Worm (Caenorhabditis elegans): Measurements from ENCODE around the gene str-198.

The str-198 gene

DNA sequence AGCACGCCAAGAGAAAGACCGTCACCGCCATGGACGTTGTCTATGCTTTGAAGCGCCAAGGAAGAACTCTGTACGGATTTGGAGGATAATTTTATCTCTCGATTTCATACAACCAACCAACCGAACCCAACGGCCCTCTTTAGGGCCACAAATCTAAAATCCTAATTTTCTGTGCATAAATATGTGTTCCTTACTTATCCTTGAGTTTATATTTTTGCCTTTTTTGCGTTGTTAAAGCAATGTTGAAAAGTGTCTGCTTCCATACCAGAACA, 4.9 kb upstream of the str-198 start:
- peak; percentile 32 for TF ChIP-seq B0310.2 (tag; optimal IDR thresholded peaks at IDR 0.05)
- peak; percentile 83 for TF ChIP-seq ama-1 (optimal IDR thresholded peaks at IDR 0.05)
- 0 out of 2 replicates have a peak, but pooled peaks have one; percentile 1 for TF ChIP-seq tbx-11 (GFP tag; IDR thresholded peaks at IDR 0.05)
- peak; percentile 3 for TF ChIP-seq ceh-36 (tag; optimal IDR thresholded peaks at IDR 0.05)
- TF ChIP-seq hmg-4 (GFP tag; optimal IDR thresholded peaks at IDR 0.05) = no peak
- TF ChIP-seq F13C5.2 (tag; optimal IDR thresholded peaks at IDR 0.05) = no peak
- TF ChIP-seq aly-1 (tag; optimal IDR thresholded peaks at IDR 0.05) = peak; percentile 81
- TF ChIP-seq ceh-13 (GFP tag; optimal IDR thresholded peaks at IDR 0.05) = no peak
- TF ChIP-seq tbx-37 (GFP tag; conservative IDR thresholded peaks at IDR 0.05) = no peak
- no peak for TF ChIP-seq pes-1 (GFP tag; IDR thresholded peaks at IDR 0.05)

DNA sequence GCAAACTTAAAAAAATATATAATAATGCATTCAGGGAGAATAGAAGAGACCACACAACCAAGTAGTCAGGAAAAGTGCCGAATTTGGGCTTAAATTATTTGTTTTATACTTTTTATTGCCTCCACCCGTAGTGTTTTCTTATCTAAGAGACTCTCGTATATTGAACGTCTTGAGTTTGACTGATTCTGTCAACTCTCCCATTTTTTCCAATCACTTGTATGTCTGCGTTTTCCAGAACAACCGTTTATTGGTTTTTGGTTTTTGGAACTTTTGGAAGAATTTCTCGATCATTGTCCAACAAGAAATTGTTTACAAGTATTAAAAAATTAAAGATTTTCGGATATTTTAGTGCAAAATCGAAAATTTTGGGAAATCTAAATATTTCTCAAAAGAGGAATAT, 3.9 kb upstream of the str-198 start:
- TF ChIP-seq tbx-37 (GFP tag; conservative IDR thresholded peaks at IDR 0.05) = no peak
- TF ChIP-seq tra-4 (tag; optimal IDR thresholded peaks at IDR 0.05) = no peak
- no peak for TF ChIP-seq hnd-1 (tag; optimal IDR thresholded peaks at IDR 0.05)
- TF ChIP-seq scrt-1 (GFP tag; IDR thresholded peaks at IDR 0.05) = no peak
- no peak for TF ChIP-seq ceh-36 (tag; optimal IDR thresholded peaks at IDR 0.05)
- TF ChIP-seq ets-7 (tag; optimal IDR thresholded peaks at IDR 0.05) = no peak
- TF ChIP-seq sea-1 (GFP tag; conservative IDR thresholded peaks at IDR 0.05) = no peak
- TF ChIP-seq ama-1 (optimal IDR thresholded peaks at IDR 0.05) = no peak
- TF ChIP-seq hmg-4 (GFP tag; optimal IDR thresholded peaks at IDR 0.05) = no peak
- TF ChIP-seq pes-1 (GFP tag; IDR thresholded peaks at IDR 0.05) = no peak
- TF ChIP-seq flt-1 (GFP tag; IDR thresholded peaks at IDR 0.05) = no peak
- no peak for TF ChIP-seq aly-1 (tag; optimal IDR thresholded peaks at IDR 0.05)
- TF ChIP-seq ceh-13 (GFP tag; optimal IDR thresholded peaks at IDR 0.05) = no peak
- TF ChIP-seq B0310.2 (tag; optimal IDR thresholded peaks at IDR 0.05) = no peak
- no peak for TF ChIP-seq F13C5.2 (tag; optimal IDR thresholded peaks at IDR 0.05)

ce11 chrV:16045837-16046236, 1.8 kb upstream of the str-198 start, which contains the start of gene T10C6.15:
Gene T10C6.15, minus strand, starts transcription at chrV:16045940.
- TF ChIP-seq hmbx-1 (tag; optimal IDR thresholded peaks at IDR 0.05) = no peak
- TF ChIP-seq F13C5.2 (tag; optimal IDR thresholded peaks at IDR 0.05) = no peak
- no peak for TF ChIP-seq ets-7 (tag; optimal IDR thresholded peaks at IDR 0.05)
- TF ChIP-seq B0310.2 (tag; optimal IDR thresholded peaks at IDR 0.05) = no peak
- TF ChIP-seq pes-1 (GFP tag; IDR thresholded peaks at IDR 0.05) = no peak
- TF ChIP-seq tra-4 (tag; optimal IDR thresholded peaks at IDR 0.05) = no peak
- no peak for TF ChIP-seq scrt-1 (GFP tag; IDR thresholded peaks at IDR 0.05)
- TF ChIP-seq hnd-1 (tag; optimal IDR thresholded peaks at IDR 0.05) = no peak
- TF ChIP-seq aly-1 (tag; optimal IDR thresholded peaks at IDR 0.05) = no peak
- TF ChIP-seq ceh-36 (tag; optimal IDR thresholded peaks at IDR 0.05) = no peak
- TF ChIP-seq flt-1 (GFP tag; IDR thresholded peaks at IDR 0.05) = no peak
- TF ChIP-seq sea-1 (GFP tag; conservative IDR thresholded peaks at IDR 0.05) = no peak
- no peak for TF ChIP-seq tbx-37 (GFP tag; conservative IDR thresholded peaks at IDR 0.05)
- no peak for TF ChIP-seq ceh-13 (GFP tag; optimal IDR thresholded peaks at IDR 0.05)
- no peak for TF ChIP-seq ama-1 (optimal IDR thresholded peaks at IDR 0.05)
- TF ChIP-seq hmg-4 (GFP tag; optimal IDR thresholded peaks at IDR 0.05) = no peak

ce11 chrV:16046573-16046972, 1.0 kb upstream of the str-198 start, which contains the start of gene ZK285.2:
Gene ZK285.2, plus strand, starts transcription at chrV:16046873.
- TF ChIP-seq B0310.2 (tag; optimal IDR thresholded peaks at IDR 0.05) (no peak), tra-4 (tag; optimal IDR thresholded peaks at IDR 0.05) (no peak), pes-1 (GFP tag; IDR thresholded peaks at IDR 0.05) (no peak), tbx-11 (GFP tag; IDR thresholded peaks at IDR 0.05) (no peak), aly-1 (tag; optimal IDR thresholded peaks at IDR 0.05) (no peak), scrt-1 (GFP tag; IDR thresholded peaks at IDR 0.05) (no peak), ets-7 (tag; optimal IDR thresholded peaks at IDR 0.05) (no peak), hmbx-1 (tag; optimal IDR thresholded peaks at IDR 0.05) (no peak), sea-1 (GFP tag; conservative IDR thresholded peaks at IDR 0.05) (no peak), hnd-1 (tag; optimal IDR thresholded peaks at IDR 0.05) (no peak), hmg-4 (GFP tag; optimal IDR thresholded peaks at IDR 0.05) (no peak), ceh-13 (GFP tag; optimal IDR thresholded peaks at IDR 0.05) (no peak), flt-1 (GFP tag; IDR thresholded peaks at IDR 0.05) (no peak), ceh-36 (tag; optimal IDR thresholded peaks at IDR 0.05) (no peak), tbx-37 (GFP tag; conservative IDR thresholded peaks at IDR 0.05) (no peak), F13C5.2 (tag; optimal IDR thresholded peaks at IDR 0.05) (no peak), ama-1 (optimal IDR thresholded peaks at IDR 0.05) (no peak)

DNA sequence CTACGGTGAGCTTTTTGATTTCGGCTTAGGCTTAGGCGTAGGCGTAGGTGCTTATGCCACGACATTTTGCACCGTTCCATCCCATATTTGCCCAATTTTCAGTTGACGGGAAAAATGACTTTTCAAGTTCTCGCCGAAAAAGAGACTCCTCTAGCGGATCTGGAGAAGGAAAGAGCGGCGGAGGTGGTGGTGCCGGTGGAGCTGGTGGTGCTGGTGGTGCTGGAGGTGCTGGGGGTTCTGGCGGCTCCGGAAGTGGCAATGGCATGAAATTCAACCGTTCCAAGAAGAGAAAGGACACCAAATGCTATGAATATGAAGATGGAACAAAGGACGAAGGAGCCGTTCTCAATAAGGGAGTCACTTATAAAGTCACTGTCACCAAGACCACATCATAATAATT, 556 bp upstream of the str-198 start:
- 0 out of 2 replicates have a peak, but pooled peaks have one; percentile 7 for TF ChIP-seq tbx-11 (GFP tag; IDR thresholded peaks at IDR 0.05)
- TF ChIP-seq hnd-1 (tag; optimal IDR thresholded peaks at IDR 0.05) = no peak

DNA sequence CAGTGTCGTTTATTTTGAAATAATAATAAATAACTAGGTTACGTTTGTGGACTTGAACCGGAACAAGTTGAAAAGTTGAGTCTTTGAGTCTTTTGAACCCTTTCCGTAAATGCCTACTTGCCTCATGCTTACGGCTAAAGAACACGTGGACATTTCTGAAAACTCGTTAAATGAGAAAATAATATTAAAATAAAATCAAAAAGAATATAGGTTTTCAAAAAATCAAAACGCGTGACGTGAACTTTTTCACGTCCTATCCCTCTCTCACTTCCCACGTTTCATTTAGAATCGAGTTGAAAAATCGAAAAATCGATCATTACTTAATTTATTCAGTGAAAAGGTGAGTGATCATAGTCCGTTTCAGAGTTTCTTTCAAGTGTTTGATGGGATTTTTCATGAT, 1.6 kb downstream of the str-198 start, which contains the start of gene best-12:
TSS of gene best-12 (plus strand) at position 301 of the 400 bp plus-strand sequence.
- TF ChIP-seq sea-1 (GFP tag; conservative IDR thresholded peaks at IDR 0.05) (no peak), hmg-4 (GFP tag; optimal IDR thresholded peaks at IDR 0.05) (no peak), hmbx-1 (tag; optimal IDR thresholded peaks at IDR 0.05) (no peak), tbx-37 (GFP tag; conservative IDR thresholded peaks at IDR 0.05) (no peak)

DNA sequence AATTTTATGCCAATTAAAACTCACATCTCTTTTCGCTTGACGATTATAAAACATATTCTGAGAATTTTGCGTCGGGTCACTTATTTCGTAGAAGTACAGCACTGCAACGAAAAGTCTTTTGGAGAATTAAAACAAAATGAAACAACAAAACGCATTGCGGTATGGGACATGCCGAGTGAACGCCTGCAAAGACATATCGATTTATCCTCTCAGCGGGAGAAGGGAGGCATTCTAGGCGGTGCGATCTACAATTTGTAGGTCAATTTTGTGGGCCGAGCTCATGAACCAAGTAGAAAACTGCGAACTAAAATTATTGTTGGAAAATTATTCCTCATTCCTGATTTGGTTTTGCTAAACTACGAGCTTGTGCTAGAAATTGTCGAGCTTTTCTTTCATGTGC, 5.8 kb downstream of the str-198 start, which contains the start of gene F14H3.3:
TSS of gene F14H3.3 (minus strand) at position 101 of the 400 bp plus-strand sequence.
- no peak for TF ChIP-seq tbx-11 (GFP tag; IDR thresholded peaks at IDR 0.05)
- TF ChIP-seq flt-1 (GFP tag; IDR thresholded peaks at IDR 0.05) = no peak
- no peak for TF ChIP-seq ama-1 (optimal IDR thresholded peaks at IDR 0.05)
- TF ChIP-seq pes-1 (GFP tag; IDR thresholded peaks at IDR 0.05) = no peak
- no peak for TF ChIP-seq ceh-13 (GFP tag; optimal IDR thresholded peaks at IDR 0.05)
- no peak for TF ChIP-seq sea-1 (GFP tag; conservative IDR thresholded peaks at IDR 0.05)
- no peak for TF ChIP-seq F13C5.2 (tag; optimal IDR thresholded peaks at IDR 0.05)
- no peak for TF ChIP-seq ets-7 (tag; optimal IDR thresholded peaks at IDR 0.05)
- no peak for TF ChIP-seq scrt-1 (GFP tag; IDR thresholded peaks at IDR 0.05)
- no peak for TF ChIP-seq B0310.2 (tag; optimal IDR thresholded peaks at IDR 0.05)
- no peak for TF ChIP-seq aly-1 (tag; optimal IDR thresholded peaks at IDR 0.05)
- no peak for TF ChIP-seq hmbx-1 (tag; optimal IDR thresholded peaks at IDR 0.05)
- no peak for TF ChIP-seq ceh-36 (tag; optimal IDR thresholded peaks at IDR 0.05)

ce11 chrV:16055031-16055430, 7.4 kb downstream of the str-198 start, which contains the start of gene F14H3.4:
Gene F14H3.4, minus strand, starts transcription at chrV:16055072.
- no peak for TF ChIP-seq ets-7 (tag; optimal IDR thresholded peaks at IDR 0.05)
- TF ChIP-seq tbx-11 (GFP tag; IDR thresholded peaks at IDR 0.05) = no peak
- TF ChIP-seq tra-4 (tag; optimal IDR thresholded peaks at IDR 0.05) = no peak
- TF ChIP-seq hnd-1 (tag; optimal IDR thresholded peaks at IDR 0.05) = no peak
- no peak for TF ChIP-seq ceh-36 (tag; optimal IDR thresholded peaks at IDR 0.05)
- TF ChIP-seq hmg-4 (GFP tag; optimal IDR thresholded peaks at IDR 0.05) = no peak
- no peak for TF ChIP-seq flt-1 (GFP tag; IDR thresholded peaks at IDR 0.05)
- no peak for TF ChIP-seq pes-1 (GFP tag; IDR thresholded peaks at IDR 0.05)
- no peak for TF ChIP-seq ama-1 (optimal IDR thresholded peaks at IDR 0.05)
- TF ChIP-seq hmbx-1 (tag; optimal IDR thresholded peaks at IDR 0.05) = no peak
- TF ChIP-seq ceh-13 (GFP tag; optimal IDR thresholded peaks at IDR 0.05) = no peak
- no peak for TF ChIP-seq scrt-1 (GFP tag; IDR thresholded peaks at IDR 0.05)
- TF ChIP-seq tbx-37 (GFP tag; conservative IDR thresholded peaks at IDR 0.05) = no peak
- no peak for TF ChIP-seq B0310.2 (tag; optimal IDR thresholded peaks at IDR 0.05)
- no peak for TF ChIP-seq F13C5.2 (tag; optimal IDR thresholded peaks at IDR 0.05)
- TF ChIP-seq sea-1 (GFP tag; conservative IDR thresholded peaks at IDR 0.05) = no peak
- TF ChIP-seq aly-1 (tag; optimal IDR thresholded peaks at IDR 0.05) = no peak
